Worm (Caenorhabditis elegans) whole organism, midembryonic: ENCODE results near the gene F44B9.8.

Experiments used
- T22C8.4 ChIP-seq: fragments of 200-800 bp; sonication (Bioruptor generic); IDR thresholded peaks from 2 replicates; pipeline ENCODE4 v1.3.6; 2022; ENCODE audit warnings: missing genetic modification characterization, missing compliant biosample characterization
- cog-1 ChIP-seq: sonication (generic microtip); optimal IDR thresholded peaks from 2 replicates; lab custom pipeline; 2016; ENCODE audit warnings: missing genetic modification characterization, missing compliant biosample characterization
- flt-1 ChIP-seq: fragments of 200-800 bp; sonication (Bioruptor generic); IDR thresholded peaks from 2 replicates; pipeline ENCODE4 v1.3.6; 2022; ENCODE audit warnings: missing genetic modification characterization, missing compliant biosample characterization
- klf-2 ChIP-seq: fragments of 200-800 bp; sonication (Bioruptor generic); conservative IDR thresholded peaks from 2 replicates; pipeline ENCODE4 v1.3.6; 2022; ENCODE audit warnings: missing genetic modification reagents, missing genetic modification characterization, missing compliant biosample characterization
- med-1 ChIP-seq: sonication (generic microtip); optimal IDR thresholded peaks from 2 replicates; lab custom pipeline; 2017; ENCODE audit warnings: missing genetic modification characterization, mild to moderate bottlenecking, missing compliant biosample characterization, antibody characterized with exemption, missing genetic modification reagents; ENCODE audit not compliant: insufficient read depth
- ref-1 ChIP-seq: fragments of 200-800 bp; sonication (Bioruptor generic); conservative IDR thresholded peaks from 2 replicates; pipeline ENCODE4 v1.3.6; 2022; ENCODE audit warnings: missing genetic modification reagents, missing genetic modification characterization, missing compliant biosample characterization
- tab-1 ChIP-seq: fragments of 200-800 bp; sonication (Bioruptor generic); IDR thresholded peaks from 2 replicates; pipeline ENCODE4 v1.3.6; 2022; ENCODE audit warnings: missing genetic modification characterization, missing compliant biosample characterization
- ztf-29 ChIP-seq: fragments of 200-800 bp; sonication (Bioruptor generic); IDR thresholded peaks from 2 replicates; pipeline ENCODE4 v1.3.6; 2022; ENCODE audit warnings: missing genetic modification reagents, missing genetic modification characterization, missing compliant biosample characterization

ce11 chrIII:8067798-8068197 lies 38.3 kb upstream of the F44B9.8 start:
- no peak for TF ChIP-seq flt-1 (GFP tag; lab: Robert Waterston, UW)
- TF ChIP-seq cog-1 (tag; lab: Kevin White, UChicago) = no peak
- no peak for TF ChIP-seq T22C8.4
- no peak for TF ChIP-seq med-1 (GFP tag; lab: Kevin White, UChicago)
- no peak for TF ChIP-seq ref-1 (GFP tag; lab: Robert Waterston, UW)
- TF ChIP-seq tab-1 = no peak
- TF ChIP-seq ztf-29 (GFP tag; lab: Robert Waterston, UW) = no peak
- TF ChIP-seq klf-2 = no peak
